Fruit fly (Drosophila melanogaster) whole organism, embryonic: ENCODE measurements around the gene QC.
A peak's percentile ranks its signal among the peaks of the same experiment; 100 is the strongest.

Experiments used
- Aef1 ChIP-seq: fragments of 200-800 bp; sonication (Bioruptor generic); IDR thresholded peaks from 3 replicates; pipeline ENCODE4 v1.3.6; 2022; ENCODE audit warnings: missing biosample characterization, missing genetic modification characterization
- CG10366 ChIP-seq: fragments of 200-800 bp; sonication (Bioruptor generic); IDR thresholded peaks from 2 replicates; pipeline ENCODE4 v1.3.6; 2022; ENCODE audit warnings: missing biosample characterization, missing genetic modification characterization
- CG10979 ChIP-seq: fragments of 200-800 bp; sonication (Bioruptor generic); optimal IDR thresholded peaks from 2 replicates; lab custom pipeline; 2018; ENCODE audit warnings: missing biosample characterization, mild to moderate bottlenecking, missing genetic modification characterization, moderate library complexity
- CG11093 ChIP-seq: fragments of 200-800 bp; sonication (Bioruptor generic); IDR thresholded peaks from 3 replicates; pipeline ENCODE4 v1.3.6; 2022; ENCODE audit warnings: missing biosample characterization, missing genetic modification characterization
- CG11456 ChIP-seq: fragments of 200-800 bp; sonication (Bioruptor generic); IDR thresholded peaks from 3 replicates; pipeline ENCODE4 v1.3.6; 2022; ENCODE audit warnings: missing biosample characterization, missing genetic modification characterization
- CG12659 ChIP-seq: fragments of 200-800 bp; sonication (Bioruptor generic); optimal IDR thresholded peaks from 3 replicates; lab custom pipeline; 2017; ENCODE audit warnings: mild to moderate bottlenecking, missing biosample characterization, missing genetic modification reagents, missing genetic modification characterization
- CG13775 ChIP-seq: fragments of 200-800 bp; sonication (Bioruptor generic); optimal IDR thresholded peaks from 3 replicates; lab custom pipeline; 2017; ENCODE audit warnings: missing biosample characterization, mild to moderate bottlenecking, missing genetic modification characterization
- CG14441 ChIP-seq: fragments of 200-800 bp; sonication (Bioruptor generic); IDR thresholded peaks from 2 replicates; pipeline ENCODE4 v1.3.6; 2022; ENCODE audit warnings: missing biosample characterization, missing genetic modification characterization
- CG16779 ChIP-seq: fragments of 200-800 bp; sonication (Bioruptor generic); IDR thresholded peaks from 2 replicates; pipeline ENCODE4 v1.3.6; 2022; ENCODE audit warnings: missing biosample characterization, missing genetic modification characterization
- CG17912 ChIP-seq: fragments of 200-800 bp; sonication (Bioruptor generic); optimal IDR thresholded peaks from 2 replicates; lab custom pipeline; 2018; ENCODE audit warnings: missing biosample characterization, mild to moderate bottlenecking, missing genetic modification characterization
- CG2120 ChIP-seq: fragments of 200-800 bp; sonication (Bioruptor generic); optimal IDR thresholded peaks from 3 replicates; lab custom pipeline; 2016; ENCODE audit warnings: missing biosample characterization, missing genetic modification characterization
- CG4328 ChIP-seq: fragments of 200-800 bp; sonication (Bioruptor generic); optimal IDR thresholded peaks from 3 replicates; lab custom pipeline; 2017; ENCODE audit warnings: missing biosample characterization, missing genetic modification reagents, missing genetic modification characterization
- CG4404 ChIP-seq: fragments of 200-800 bp; sonication (Bioruptor generic); IDR thresholded peaks from 2 replicates; pipeline ENCODE4 v1.3.6; 2022; ENCODE audit warnings: missing biosample characterization, missing genetic modification characterization
- CG7556 ChIP-seq: fragments of 200-800 bp; sonication (Bioruptor generic); optimal IDR thresholded peaks from 2 replicates; lab custom pipeline; 2017; ENCODE audit warnings: missing biosample characterization, mild to moderate bottlenecking, missing genetic modification characterization
- CG7786 ChIP-seq: fragments of 200-800 bp; sonication (Bioruptor generic); optimal IDR thresholded peaks from 2 replicates; lab custom pipeline; 2016; ENCODE audit warnings: missing biosample characterization, missing genetic modification characterization
- Camta ChIP-seq: fragments of 200-800 bp; sonication (Bioruptor generic); optimal IDR thresholded peaks from 2 replicates; lab custom pipeline; 2016; ENCODE audit warnings: missing biosample characterization, missing genetic modification characterization
- CrebB ChIP-seq: fragments of 200-800 bp; sonication (Bioruptor generic); optimal IDR thresholded peaks from 3 replicates; lab custom pipeline; 2018; ENCODE audit warnings: missing biosample characterization, mild to moderate bottlenecking, missing genetic modification characterization
- Deaf1 ChIP-seq: fragments of 200-800 bp; optimal IDR thresholded peaks from 3 replicates; lab custom pipeline; 2019; ENCODE audit warnings: missing biosample characterization, mild to moderate bottlenecking, missing genetic modification characterization, moderate library complexity
- Dip3 ChIP-seq: fragments of 200-800 bp; sonication (Bioruptor generic); optimal IDR thresholded peaks from 3 replicates; lab custom pipeline; 2016; ENCODE audit warnings: missing biosample characterization, missing genetic modification characterization
- Doc3 ChIP-seq: fragments of 200-800 bp; sonication (Bioruptor generic); IDR thresholded peaks from 3 replicates; pipeline ENCODE4 v1.3.6; 2022; ENCODE audit warnings: missing biosample characterization, missing genetic modification characterization; ENCODE audit not compliant: partially characterized antibody
- Dp ChIP-seq: fragments of 200-800 bp; sonication (Bioruptor generic); optimal IDR thresholded peaks from 2 replicates; lab custom pipeline; 2018; ENCODE audit warnings: missing biosample characterization, mild to moderate bottlenecking, missing genetic modification characterization, moderate library complexity
- Ets97D ChIP-seq: fragments of 200-800 bp; sonication (Bioruptor generic); optimal IDR thresholded peaks from 3 replicates; lab custom pipeline; 2016; ENCODE audit warnings: missing biosample characterization, missing genetic modification characterization
- HLH3B ChIP-seq: fragments of 200-800 bp; sonication (Bioruptor generic); IDR thresholded peaks from 2 replicates; pipeline ENCODE4 v1.3.6; 2022; ENCODE audit warnings: missing biosample characterization, missing genetic modification characterization
- Hmr ChIP-seq: fragments of 200-800 bp; sonication (Bioruptor generic); optimal IDR thresholded peaks from 3 replicates; lab custom pipeline; 2017; ENCODE audit warnings: mild to moderate bottlenecking, missing biosample characterization, missing genetic modification reagents, missing genetic modification characterization
- Lpt ChIP-seq: fragments of >200 bp; optimal IDR thresholded peaks from 2 replicates; lab custom pipeline; 2018; ENCODE audit warnings: missing biosample characterization, missing genetic modification characterization
- Neu2 ChIP-seq: fragments of 200-800 bp; sonication (Bioruptor generic); optimal IDR thresholded peaks from 3 replicates; lab custom pipeline; 2016; ENCODE audit warnings: missing biosample characterization, missing genetic modification characterization, borderline replicate concordance
- Opbp ChIP-seq: fragments of 200-800 bp; sonication (Bioruptor generic); IDR thresholded peaks from 3 replicates; pipeline ENCODE4 v1.3.6; 2022; ENCODE audit warnings: missing biosample characterization, missing genetic modification characterization; ENCODE audit not compliant: partially characterized antibody
- Poxn ChIP-seq: fragments of 200-800 bp; sonication (Bioruptor generic); IDR thresholded peaks from 2 replicates; pipeline ENCODE4 v1.3.6; 2022; ENCODE audit warnings: missing biosample characterization, missing genetic modification characterization
- Ptx1 ChIP-seq: fragments of 200-800 bp; sonication (Bioruptor generic); IDR thresholded peaks from 2 replicates; pipeline ENCODE4 v1.3.6; 2022; ENCODE audit warnings: missing biosample characterization, missing genetic modification characterization
- Ravus ChIP-seq: fragments of 200-800 bp; sonication (Bioruptor generic); IDR thresholded peaks from 2 replicates; pipeline ENCODE4 v1.3.6; 2022; ENCODE audit warnings: missing biosample characterization, missing genetic modification characterization
- Rfx ChIP-seq: fragments of 200-800 bp; sonication (Bioruptor generic); IDR thresholded peaks from 2 replicates; pipeline ENCODE4 v1.3.6; 2022; ENCODE audit warnings: missing biosample characterization, missing genetic modification characterization
- Vsx1 ChIP-seq: fragments of 200-800 bp; sonication (Bioruptor generic); optimal IDR thresholded peaks from 2 replicates; lab custom pipeline; 2017; ENCODE audit warnings: missing biosample characterization, mild to moderate bottlenecking, missing genetic modification characterization, missing genetic modification reagents
- bbx ChIP-seq: fragments of 200-800 bp; sonication (Bioruptor generic); IDR thresholded peaks from 2 replicates; pipeline ENCODE4 v1.3.6; 2022; ENCODE audit warnings: missing biosample characterization, missing genetic modification characterization; ENCODE audit not compliant: partially characterized antibody
- chn ChIP-seq: fragments of 200-800 bp; sonication (Bioruptor generic); optimal IDR thresholded peaks from 2 replicates; lab custom pipeline; 2016; ENCODE audit warnings: missing biosample characterization, missing genetic modification characterization
- da ChIP-seq: fragments of 200-800 bp; sonication (Bioruptor generic); optimal IDR thresholded peaks from 2 replicates; lab custom pipeline; 2016; ENCODE audit warnings: missing biosample characterization, missing genetic modification characterization
- dati ChIP-seq: fragments of 200-800 bp; sonication (Bioruptor generic); IDR thresholded peaks from 2 replicates; pipeline ENCODE4 v1.3.6; 2022; ENCODE audit warnings: missing biosample characterization, missing genetic modification characterization
- disco-r ChIP-seq: fragments of 200-800 bp; sonication (Bioruptor generic); optimal IDR thresholded peaks from 2 replicates; lab custom pipeline; 2016; ENCODE audit warnings: missing biosample characterization, missing genetic modification characterization
- ems ChIP-seq: fragments of 200-800 bp; sonication (Bioruptor generic); optimal IDR thresholded peaks from 3 replicates; lab custom pipeline; 2016; ENCODE audit warnings: missing biosample characterization, missing genetic modification characterization
- hkb ChIP-seq, 2 experiments: fragments of 200-800 bp in 1 of 2; fragments of >200 bp in 1 of 2; sonication (Bioruptor generic) in 1 of 2; IDR thresholded peaks in 1 of 2; optimal IDR thresholded peaks in 1 of 2; 2 replicates each; pipeline versions ENCODE4 v1.3.6 to Lab custom; 2017 to 2022; ENCODE audit warnings: missing biosample characterization in 1 of 2, missing genetic modification characterization in 1 of 2
- inv ChIP-seq: fragments of 200-800 bp; sonication (Bioruptor generic); IDR thresholded peaks from 2 replicates; pipeline ENCODE4 v1.3.6; 2022; ENCODE audit warnings: missing biosample characterization, missing genetic modification characterization; ENCODE audit not compliant: partially characterized antibody
- ken ChIP-seq: fragments of 200-800 bp; sonication (Bioruptor generic); IDR thresholded peaks from 3 replicates; pipeline ENCODE4 v1.3.6; 2022; ENCODE audit warnings: missing biosample characterization, missing genetic modification characterization
- knrl ChIP-seq: fragments of 200-800 bp; sonication (Bioruptor generic); IDR thresholded peaks from 3 replicates; pipeline ENCODE4 v1.3.6; 2022; ENCODE audit warnings: missing biosample characterization, missing genetic modification characterization; ENCODE audit not compliant: partially characterized antibody
- shn ChIP-seq: fragments of 200-800 bp; sonication (Bioruptor generic); optimal IDR thresholded peaks from 3 replicates; lab custom pipeline; 2016; ENCODE audit warnings: missing biosample characterization, missing genetic modification characterization
- so ChIP-seq: fragments of 200-800 bp; sonication (Bioruptor generic); IDR thresholded peaks from 3 replicates; pipeline ENCODE4 v1.3.6; 2022; ENCODE audit warnings: missing biosample characterization, missing genetic modification characterization
- tap ChIP-seq: fragments of 200-800 bp; optimal IDR thresholded peaks from 3 replicates; lab custom pipeline; 2019; ENCODE audit warnings: missing biosample characterization, mild to moderate bottlenecking, missing genetic modification characterization, moderate library complexity
- twi ChIP-seq: fragments of 200-800 bp; optimal IDR thresholded peaks from 2 replicates; lab custom pipeline; 2019; ENCODE audit warnings: missing biosample characterization, mild to moderate bottlenecking, missing genetic modification characterization, moderate library complexity
- unpg ChIP-seq: fragments of 200-800 bp; sonication (Bioruptor generic); optimal IDR thresholded peaks from 3 replicates; lab custom pipeline; 2018; ENCODE audit warnings: missing biosample characterization, mild to moderate bottlenecking, missing genetic modification characterization, moderate library complexity
- vnd ChIP-seq: fragments of 200-800 bp; sonication (Bioruptor generic); IDR thresholded peaks from 3 replicates; pipeline ENCODE4 v1.3.6; 2022; ENCODE audit warnings: missing biosample characterization, missing genetic modification characterization; ENCODE audit not compliant: partially characterized antibody
- zen ChIP-seq: fragments of 200-800 bp; sonication (Bioruptor generic); optimal IDR thresholded peaks from 3 replicates; lab custom pipeline; 2018; ENCODE audit warnings: missing biosample characterization, mild to moderate bottlenecking, missing genetic modification characterization, moderate library complexity

Gene QC

DNA sequence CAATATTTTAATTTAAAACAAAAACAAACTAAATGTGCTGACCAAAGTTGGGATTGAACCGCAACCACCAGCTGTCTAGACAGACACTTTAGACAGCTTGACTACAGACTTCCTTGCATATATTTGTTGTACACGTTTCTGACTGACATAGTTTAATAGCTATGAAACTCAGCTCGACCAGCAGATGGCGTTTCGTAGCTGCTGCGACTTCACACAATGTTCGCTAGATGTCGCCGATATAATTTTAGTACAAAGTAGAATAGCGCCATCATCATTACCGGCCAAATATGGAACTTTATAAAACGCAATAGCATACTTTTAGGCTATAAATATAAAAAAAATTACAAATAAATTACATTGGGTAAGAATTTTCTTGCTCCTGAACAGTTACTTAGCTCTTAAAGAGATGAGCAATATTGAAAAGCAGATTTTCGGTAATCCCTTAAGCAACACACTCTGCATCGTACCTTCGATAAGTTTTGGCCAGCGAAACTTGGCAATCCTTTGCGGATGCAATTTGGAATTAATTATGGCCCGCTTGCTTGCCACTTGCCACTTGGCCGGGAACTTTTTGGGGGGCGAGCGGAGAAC lies 32.5 kb downstream of the QC start (continued):
- TF ChIP-seq CG4404 (GFP tag; lab: Robert Waterston, UW) (peak; percentile 38), Hmr (GFP tag; lab: Kevin White, UChicago) (peak; percentile 62), CG11456 (GFP tag; lab: Robert Waterston, UW) (peak; percentile 97), Dip3 (peak; percentile 50), CG14441 (peak; percentile 77), Camta (GFP tag; lab: Kevin White, UChicago) (peak; percentile 79), chn (GFP tag; lab: Kevin White, UChicago) (peak; percentile 44), CG17912 (GFP tag; lab: Kevin White, UChicago) (peak; percentile 49), unpg (peak; percentile 54), Dp (GFP tag; lab: Kevin White, UChicago) (no peak), inv (GFP tag; lab: Robert Waterston, UW) (peak; percentile 37; the same call in 1 of the 2 replicates), Deaf1 (tag; lab: Kevin White, UChicago) (peak; percentile 51), CG13775 (GFP tag; lab: Kevin White, UChicago) (peak; percentile 1), CG12659 (GFP tag; lab: Kevin White, UChicago) (peak; percentile 47), CG2120 (no peak), CG4328 (peak; percentile 35), Doc3 (GFP tag; lab: Robert Waterston, UW) (no peak), Ets97D (GFP tag; lab: Kevin White, UChicago) (peak; percentile 12), disco-r (GFP tag; lab: Kevin White, UChicago) (no peak), shn (no peak), dati (0 out of 2 replicates have a peak, but pooled peaks have one; percentile 38), HLH3B (GFP tag; lab: Robert Waterston, UW) (peak; percentile 71), bbx (peak; percentile 46; the same call in 1 of the 2 replicates), CG10979 (tag; lab: Kevin White, UChicago) (peak; percentile 64), knrl (GFP tag; lab: Robert Waterston, UW) (peak; percentile 65; the same call in 1 of the 3 replicates), da (GFP tag; lab: Kevin White, UChicago) (no peak), hkb (optimal IDR thresholded peaks at IDR 0.05; lab: Kevin White, UChicago) (no peak), hkb (GFP tag; IDR thresholded peaks at IDR 0.05; lab: Robert Waterston, UW) (peak; percentile 45; the same call in 1 of the 2 replicates), Aef1 (GFP tag; lab: Robert Waterston, UW) (peak; percentile 98), vnd (GFP tag; lab: Robert Waterston, UW) (no peak), zen (tag; lab: Kevin White, UChicago) (peak; percentile 86), Poxn (GFP tag; lab: Robert Waterston, UW) (no peak), Opbp (GFP tag; lab: Robert Waterston, UW) (peak; percentile 72; the same call in 2 of the 3 replicates), Rfx (peak; percentile 94), Lpt (GFP tag; lab: Kevin White, UChicago) (no peak), CrebB (tag; lab: Kevin White, UChicago) (no peak), so (GFP tag; lab: Robert Waterston, UW) (peak; percentile 51; the same call in 1 of the 3 replicates), CG10366 (GFP tag; lab: Robert Waterston, UW) (peak; percentile 78), Ravus (no peak), CG11093 (GFP tag; lab: Robert Waterston, UW) (peak; percentile 37; the same call in 1 of the 3 replicates), ken (peak; percentile 86), CG16779 (GFP tag; lab: Robert Waterston, UW) (0 out of 2 replicates have a peak, but pooled peaks have one; percentile 52), CG7556 (GFP tag; lab: Kevin White, UChicago) (no peak), ems (GFP tag; lab: Kevin White, UChicago) (peak; percentile 59), twi (peak; percentile 19), tap (tag; lab: Kevin White, UChicago) (peak; percentile 49), Vsx1 (no peak), Ptx1 (GFP tag; lab: Robert Waterston, UW) (peak; percentile 86), CG7786 (GFP tag; lab: Kevin White, UChicago) (no peak), Neu2 (GFP tag; lab: Kevin White, UChicago) (no peak)
